Worm (Caenorhabditis elegans) whole organism, L4/young adult: Measurements from ENCODE around the gene C54D10.13.

Experiments
- W03F9.2 ChIP-seq: fragments of 150-350 bp; optimal IDR thresholded peaks from 2 replicates; lab custom pipeline; 2014; ENCODE audit warnings: missing biosample characterization, missing genetic modification characterization
- dao-5 ChIP-seq: sonication (generic microtip); optimal IDR thresholded peaks from 2 replicates; lab custom pipeline; 2016; ENCODE audit warnings: missing genotype, missing genetic modification characterization, moderate library complexity, missing compliant biosample characterization
- him-1 ChIP-seq: sonication (generic microtip); optimal IDR thresholded peaks from 2 replicates; lab custom pipeline; 2016; ENCODE audit warnings: missing genotype, missing genetic modification reagents, missing genetic modification characterization, missing compliant biosample characterization

Gene C54D10.13

ce11 chrV:12413651-12414114 is 18.4 kb downstream of the C54D10.13 start, which contains the start of gene cdr-6:
TSS of gene cdr-6 (minus strand) at chrV:12413701.
- TF ChIP-seq dao-5 (tag; lab: Kevin White, UChicago) (no peak), W03F9.2 (tag; lab: Kevin White, UChicago) (no peak), him-1 (tag; lab: Kevin White, UChicago) (no peak)

- TF ChIP-seq him-1 (tag; lab: Kevin White, UChicago) = no peak
- no peak for TF ChIP-seq dao-5 (tag; lab: Kevin White, UChicago)
- TF ChIP-seq W03F9.2 (tag; lab: Kevin White, UChicago) = no peak
Observed at ce11 chrV:12412321-12412720, 19.8 kb downstream of the C54D10.13 start.

ce11 chrV:12411909-12412308 is 20.2 kb downstream of the C54D10.13 start, which contains the start of gene cdr-7:
TSS of gene cdr-7 (minus strand) at chrV:12412113.
- TF ChIP-seq dao-5 (tag; lab: Kevin White, UChicago) = no peak
- no peak for TF ChIP-seq W03F9.2 (tag; lab: Kevin White, UChicago)
- TF ChIP-seq him-1 (tag; lab: Kevin White, UChicago) = no peak

ce11 chrV:12410416-12411001 is 21.6 kb downstream of the C54D10.13 start, which contains the start of gene hrg-2:
TSS of gene hrg-2 (minus strand) at chrV:12410513.
- TF ChIP-seq dao-5 (tag; lab: Kevin White, UChicago) (no peak), him-1 (tag; lab: Kevin White, UChicago) (no peak), W03F9.2 (tag; lab: Kevin White, UChicago) (no peak)

- TF ChIP-seq W03F9.2 (tag; lab: Kevin White, UChicago) = no peak
- TF ChIP-seq dao-5 (tag; lab: Kevin White, UChicago) = no peak
- TF ChIP-seq him-1 (tag; lab: Kevin White, UChicago) = no peak
Observed at ce11 chrV:12408996-12409395, 23.1 kb downstream of the C54D10.13 start.

ce11 chrV:12408525-12408924 is 23.6 kb downstream of the C54D10.13 start, which contains the start of gene cdr-4:
TSS of gene cdr-4 (minus strand) at chrV:12408625.
- TF ChIP-seq W03F9.2 (tag; lab: Kevin White, UChicago) = no peak
- TF ChIP-seq him-1 (tag; lab: Kevin White, UChicago) = no peak
- no peak for TF ChIP-seq dao-5 (tag; lab: Kevin White, UChicago)

- no peak for TF ChIP-seq W03F9.2 (tag; lab: Kevin White, UChicago)
- TF ChIP-seq dao-5 (tag; lab: Kevin White, UChicago) = no peak
- no peak for TF ChIP-seq him-1 (tag; lab: Kevin White, UChicago)
Observed at ce11 chrV:12406514-12406913, 25.6 kb downstream of the C54D10.13 start.

ce11 chrV:12405929-12406328 is 26.2 kb downstream of the C54D10.13 start, which contains the start of gene K01D12.10:
TSS of gene K01D12.10 (plus strand) at chrV:12406229.
- TF ChIP-seq dao-5 (tag; lab: Kevin White, UChicago) (no peak), him-1 (tag; lab: Kevin White, UChicago) (no peak), W03F9.2 (tag; lab: Kevin White, UChicago) (no peak)

- TF ChIP-seq him-1 (tag; lab: Kevin White, UChicago) = no peak
- TF ChIP-seq W03F9.2 (tag; lab: Kevin White, UChicago) = no peak
- TF ChIP-seq dao-5 (tag; lab: Kevin White, UChicago) = no peak
Observed at ce11 chrV:12404544-12404943, 27.5 kb downstream of the C54D10.13 start, which contains the start of gene K01D12.9. TSS of gene K01D12.9 (minus strand) at chrV:12404644.

- TF ChIP-seq W03F9.2 (tag; lab: Kevin White, UChicago) (no peak), dao-5 (tag; lab: Kevin White, UChicago) (no peak), him-1 (tag; lab: Kevin White, UChicago) (no peak)
Observed at ce11 chrV:12402355-12402754, 29.7 kb downstream of the C54D10.13 start, which contains the start of gene K01D12.8. TSS of gene K01D12.8 (plus strand) at chrV:12402655.

- TF ChIP-seq W03F9.2 (tag; lab: Kevin White, UChicago) (no peak), him-1 (tag; lab: Kevin White, UChicago) (no peak), dao-5 (tag; lab: Kevin White, UChicago) (no peak)
Observed at ce11 chrV:12401383-12401782, 30.7 kb downstream of the C54D10.13 start, which contains the start of gene K01D12.7. TSS of gene K01D12.7 (minus strand) at chrV:12401483.

- TF ChIP-seq dao-5 (tag; lab: Kevin White, UChicago) (no peak), W03F9.2 (tag; lab: Kevin White, UChicago) (no peak), him-1 (tag; lab: Kevin White, UChicago) (no peak)
Observed at ce11 chrV:12400677-12401236, 31.3 kb downstream of the C54D10.13 start, which contains the start of the genes K01D12.20 and miga-1. TSS of gene K01D12.20 (minus strand) at chrV:12400814. TSS of gene miga-1 (minus strand) at chrV:12400859.

ce11 chrV:12397545-12397944 is 34.5 kb downstream of the C54D10.13 start, which contains the start of gene K01D12.5:
TSS of gene K01D12.5 (plus strand) at chrV:12397845.
- TF ChIP-seq him-1 (tag; lab: Kevin White, UChicago) (no peak), W03F9.2 (tag; lab: Kevin White, UChicago) (no peak), dao-5 (tag; lab: Kevin White, UChicago) (no peak)
